Worm (Caenorhabditis elegans): Measurements from ENCODE around the gene daz-1.

DNA sequence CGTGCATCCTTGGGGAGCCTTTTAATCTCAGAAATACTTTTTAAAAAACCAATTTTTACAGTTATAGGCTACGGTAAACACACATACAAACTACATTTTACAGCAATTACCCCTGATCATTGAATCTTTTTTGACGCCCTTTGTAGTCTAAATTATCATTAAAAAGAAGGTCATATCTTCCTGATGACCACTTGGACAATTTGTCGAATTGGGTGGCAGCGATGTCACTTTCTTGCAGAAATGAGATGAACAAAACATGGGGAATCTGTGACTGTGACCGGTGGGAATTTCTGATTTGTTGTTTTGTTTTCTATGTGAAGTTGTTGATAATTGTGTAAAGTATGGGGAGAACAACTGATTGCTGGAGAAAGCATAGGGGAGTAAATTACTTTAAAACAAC lies 6.5 kb upstream of the daz-1 start:
- TF ChIP-seq ceh-13 (GFP tag; optimal IDR thresholded peaks at IDR 0.05) = no peak
- no peak for TF ChIP-seq aly-1 (tag; optimal IDR thresholded peaks at IDR 0.05)
- no peak for TF ChIP-seq ama-1 (optimal IDR thresholded peaks at IDR 0.05)
- no peak for TF ChIP-seq hnd-1 (tag; optimal IDR thresholded peaks at IDR 0.05)
- no peak for TF ChIP-seq tbx-11 (GFP tag; IDR thresholded peaks at IDR 0.05)
- no peak for TF ChIP-seq pes-1 (GFP tag; IDR thresholded peaks at IDR 0.05)
